Fruit fly (Drosophila melanogaster) whole organism, embryonic: Measurements from ENCODE around the gene Torsin.

Experiments
- Atf6 ChIP-seq: fragments of 200-800 bp; sonication (Bioruptor generic); IDR thresholded peaks from 2 replicates; pipeline ENCODE4 v1.3.6; 2022; ENCODE audit warnings: missing biosample characterization, missing genetic modification characterization
- Blimp-1 ChIP-seq: fragments of 200-800 bp; sonication (Bioruptor generic); optimal IDR thresholded peaks from 3 replicates; lab custom pipeline; 2018; ENCODE audit warnings: missing biosample characterization, missing genetic modification characterization, mild to moderate bottlenecking, moderate library complexity, missing genetic modification reagents
- CG10147 ChIP-seq: fragments of 200-800 bp; sonication (Bioruptor generic); optimal IDR thresholded peaks from 2 replicates; lab custom pipeline; 2019; ENCODE audit warnings: missing biosample characterization, mild to moderate bottlenecking, missing genetic modification characterization, moderate library complexity
- CG1024 ChIP-seq: fragments of 200-800 bp; sonication (Bioruptor generic); IDR thresholded peaks from 2 replicates; pipeline ENCODE4 v1.3.6; 2022; ENCODE audit warnings: missing biosample characterization, missing genetic modification characterization
- CG10321 ChIP-seq: fragments of 200-800 bp; sonication (Bioruptor generic); IDR thresholded peaks from 2 replicates; pipeline ENCODE4 v1.3.6; 2022; ENCODE audit warnings: missing biosample characterization, missing genetic modification characterization
- CG10366 ChIP-seq: fragments of 200-800 bp; sonication (Bioruptor generic); IDR thresholded peaks from 2 replicates; pipeline ENCODE4 v1.3.6; 2022; ENCODE audit warnings: missing biosample characterization, missing genetic modification characterization
- CG10959 ChIP-seq: fragments of 200-800 bp; sonication (Bioruptor generic); IDR thresholded peaks from 2 replicates; pipeline ENCODE4 v1.3.6; 2022; ENCODE audit warnings: missing biosample characterization, missing genetic modification characterization
- CG11504 ChIP-seq: fragments of 200-800 bp; sonication (Bioruptor generic); optimal IDR thresholded peaks from 3 replicates; lab custom pipeline; 2019; ENCODE audit warnings: missing biosample characterization, mild to moderate bottlenecking, missing genetic modification characterization, moderate library complexity
- CG12391 ChIP-seq: fragments of 200-800 bp; sonication (Bioruptor generic); optimal IDR thresholded peaks from 3 replicates; lab custom pipeline; 2018; ENCODE audit warnings: missing biosample characterization, mild to moderate bottlenecking, missing genetic modification characterization, moderate library complexity
- CG14014 ChIP-seq: fragments of 200-800 bp; sonication (Bioruptor generic); IDR thresholded peaks from 2 replicates; pipeline ENCODE4 v1.3.6; 2022; ENCODE audit warnings: missing biosample characterization, missing genetic modification characterization
- CG14860 ChIP-seq: fragments of 200-800 bp; sonication (Bioruptor generic); IDR thresholded peaks from 3 replicates; pipeline ENCODE4 v1.3.6; 2022; ENCODE audit warnings: missing biosample characterization, missing genetic modification characterization; ENCODE audit not compliant: partially characterized antibody
- CG1529 ChIP-seq: fragments of 200-800 bp; sonication (Bioruptor generic); optimal IDR thresholded peaks from 3 replicates; lab custom pipeline; 2018; ENCODE audit warnings: missing biosample characterization, missing genetic modification characterization
- CG31388 ChIP-seq: fragments of 200-800 bp; sonication (Bioruptor generic); optimal IDR thresholded peaks from 2 replicates; lab custom pipeline; 2016; ENCODE audit warnings: missing biosample characterization, missing genetic modification characterization
- CG3995 ChIP-seq: fragments of 200-800 bp; sonication (Bioruptor generic); optimal IDR thresholded peaks from 3 replicates; lab custom pipeline; 2016; ENCODE audit warnings: missing biosample characterization, missing genetic modification characterization
- CG4282 ChIP-seq: fragments of 200-800 bp; sonication (Bioruptor generic); optimal IDR thresholded peaks from 2 replicates; lab custom pipeline; 2016; ENCODE audit warnings: missing biosample characterization, missing genetic modification characterization
- CG4424 ChIP-seq: fragments of 200-800 bp; sonication (Bioruptor generic); optimal IDR thresholded peaks from 3 replicates; lab custom pipeline; 2016; ENCODE audit warnings: missing biosample characterization, missing genetic modification characterization
- CG6791 ChIP-seq: fragments of 200-800 bp; sonication (Bioruptor generic); IDR thresholded peaks from 3 replicates; pipeline ENCODE4 v1.3.6; 2022; ENCODE audit warnings: missing biosample characterization, missing genetic modification characterization; ENCODE audit not compliant: partially characterized antibody
- CG7372 ChIP-seq: fragments of 200-800 bp; sonication (Bioruptor generic); IDR thresholded peaks from 2 replicates; pipeline ENCODE4 v1.3.6; 2022; ENCODE audit warnings: missing biosample characterization, missing genetic modification characterization
- CG7839 ChIP-seq: fragments of 200-800 bp; sonication (Bioruptor generic); optimal IDR thresholded peaks from 3 replicates; lab custom pipeline; 2018; ENCODE audit warnings: missing biosample characterization, mild to moderate bottlenecking, missing genetic modification characterization, moderate library complexity
- CG8478 ChIP-seq: fragments of >200 bp; optimal IDR thresholded peaks from 2 replicates; lab custom pipeline; 2018
- CG8944 ChIP-seq: fragments of 200-800 bp; sonication (Bioruptor generic); optimal IDR thresholded peaks from 3 replicates; lab custom pipeline; 2016; ENCODE audit warnings: missing biosample characterization, missing genetic modification characterization
- CG9215 ChIP-seq: fragments of 200-800 bp; sonication (Bioruptor generic); IDR thresholded peaks from 2 replicates; pipeline ENCODE4 v1.3.6; 2022; ENCODE audit warnings: missing biosample characterization, missing genetic modification characterization
- D19A ChIP-seq: fragments of 200-800 bp; optimal IDR thresholded peaks from 3 replicates; lab custom pipeline; 2019; ENCODE audit warnings: missing biosample characterization, mild to moderate bottlenecking, missing genetic modification characterization, moderate library complexity
- Dip3 ChIP-seq: fragments of 200-800 bp; sonication (Bioruptor generic); optimal IDR thresholded peaks from 3 replicates; lab custom pipeline; 2016; ENCODE audit warnings: missing biosample characterization, missing genetic modification characterization
- Gsc ChIP-seq: fragments of 200-800 bp; sonication (Bioruptor generic); IDR thresholded peaks from 2 replicates; pipeline ENCODE4 v1.3.6; 2022; ENCODE audit warnings: missing biosample characterization, missing genetic modification characterization
- Hr3 ChIP-seq: fragments of 200-800 bp; sonication (Bioruptor generic); optimal IDR thresholded peaks from 3 replicates; lab custom pipeline; 2016; ENCODE audit warnings: missing biosample characterization, missing genetic modification characterization
- Kr ChIP-seq: fragments of 200-800 bp; sonication (Bioruptor generic); optimal IDR thresholded peaks from 2 replicates; lab custom pipeline; 2017; ENCODE audit warnings: missing biosample characterization, mild to moderate bottlenecking, missing genetic modification characterization
- MBD-R2 ChIP-seq: fragments of 200-800 bp; sonication (Bioruptor generic); IDR thresholded peaks from 2 replicates; pipeline ENCODE4 v1.3.6; 2022; ENCODE audit warnings: missing biosample characterization, missing genetic modification characterization
- Mad ChIP-seq: fragments of 200-800 bp; sonication (Bioruptor generic); optimal IDR thresholded peaks from 2 replicates; lab custom pipeline; 2016; ENCODE audit warnings: missing biosample characterization, missing genetic modification characterization
- Opbp ChIP-seq: fragments of 200-800 bp; sonication (Bioruptor generic); IDR thresholded peaks from 3 replicates; pipeline ENCODE4 v1.3.6; 2022; ENCODE audit warnings: missing biosample characterization, missing genetic modification characterization; ENCODE audit not compliant: partially characterized antibody
- Usf ChIP-seq: fragments of 200-800 bp; sonication (Bioruptor generic); optimal IDR thresholded peaks from 2 replicates; lab custom pipeline; 2017; ENCODE audit warnings: missing genotype, missing biosample characterization, missing genetic modification characterization
- ash1 ChIP-seq: fragments of 200-800 bp; sonication (Bioruptor generic); optimal IDR thresholded peaks from 2 replicates; lab custom pipeline; 2018; ENCODE audit warnings: missing biosample characterization, mild to moderate bottlenecking, missing genetic modification characterization
- bsh ChIP-seq, 2 experiments: fragments of 200-800 bp; sonication (Bioruptor generic); optimal IDR thresholded peaks; 2 replicates each; lab custom pipeline; 2017 to 2018; ENCODE audit warnings: mild to moderate bottlenecking in 2 of 2, missing biosample characterization in 2 of 2, missing genetic modification characterization in 2 of 2, moderate library complexity in 1 of 2
- disco-r ChIP-seq: fragments of 200-800 bp; sonication (Bioruptor generic); optimal IDR thresholded peaks from 2 replicates; lab custom pipeline; 2016; ENCODE audit warnings: missing biosample characterization, missing genetic modification characterization
- dmrt11E ChIP-seq: fragments of 200-800 bp; sonication (Bioruptor generic); optimal IDR thresholded peaks from 3 replicates; lab custom pipeline; 2018; ENCODE audit warnings: missing biosample characterization, mild to moderate bottlenecking, missing genetic modification characterization, moderate library complexity
- dysf ChIP-seq: fragments of 200-800 bp; sonication (Bioruptor generic); IDR thresholded peaks from 3 replicates; pipeline ENCODE4 v1.3.6; 2022; ENCODE audit warnings: missing biosample characterization, missing genetic modification characterization
- fru ChIP-seq: fragments of >200 bp; optimal IDR thresholded peaks from 2 replicates; lab custom pipeline; 2017
- her ChIP-seq: fragments of 200-800 bp; sonication (Bioruptor generic); optimal IDR thresholded peaks from 2 replicates; lab custom pipeline; 2016; ENCODE audit warnings: missing biosample characterization, missing genetic modification characterization
- kay ChIP-seq: fragments of 200-800 bp; sonication (Bioruptor generic); optimal IDR thresholded peaks from 2 replicates; lab custom pipeline; 2016; ENCODE audit warnings: missing biosample characterization, missing genetic modification characterization
- lmd ChIP-seq: fragments of 200-800 bp; sonication (Bioruptor generic); IDR thresholded peaks from 2 replicates; pipeline ENCODE4 v1.3.6; 2022; ENCODE audit warnings: missing biosample characterization, missing genetic modification characterization
- lola ChIP-seq, 3 experiments: fragments of >200 bp in 2 of 3; fragments of 200-800 bp in 1 of 3; sonication (Bioruptor generic) in 1 of 3; optimal IDR thresholded peaks; 2 replicates each; lab custom pipeline; 2017 to 2019; ENCODE audit warnings: missing biosample characterization in 3 of 3, missing genetic modification characterization in 3 of 3, mild to moderate bottlenecking in 1 of 3, moderate library complexity in 1 of 3
- nerfin-1 ChIP-seq: fragments of 200-800 bp; sonication (Bioruptor generic); optimal IDR thresholded peaks from 3 replicates; lab custom pipeline; 2019; ENCODE audit warnings: missing biosample characterization, mild to moderate bottlenecking, missing genetic modification characterization, moderate library complexity
- nmo ChIP-seq: fragments of 200-800 bp; sonication (Bioruptor generic); optimal IDR thresholded peaks from 2 replicates; lab custom pipeline; 2018; ENCODE audit warnings: missing biosample characterization, mild to moderate bottlenecking, missing genetic modification characterization, moderate library complexity
- org-1 ChIP-seq: fragments of 200-800 bp; sonication (Bioruptor generic); optimal IDR thresholded peaks from 2 replicates; lab custom pipeline; 2017; ENCODE audit warnings: missing biosample characterization, missing genetic modification characterization
- pb ChIP-seq: fragments of 200-800 bp; sonication (Bioruptor generic); optimal IDR thresholded peaks from 3 replicates; lab custom pipeline; 2016; ENCODE audit warnings: missing biosample characterization, missing genetic modification characterization
- pum ChIP-seq: fragments of 200-800 bp; sonication (Bioruptor generic); optimal IDR thresholded peaks from 2 replicates; lab custom pipeline; 2016; ENCODE audit warnings: missing biosample characterization, missing genetic modification characterization
- ranshi ChIP-seq: fragments of 200-800 bp; sonication (Bioruptor generic); IDR thresholded peaks from 2 replicates; pipeline ENCODE4 v1.3.6; 2022; ENCODE audit warnings: missing biosample characterization, missing genetic modification characterization
- vnd ChIP-seq: fragments of 200-800 bp; sonication (Bioruptor generic); IDR thresholded peaks from 3 replicates; pipeline ENCODE4 v1.3.6; 2022; ENCODE audit warnings: missing biosample characterization, missing genetic modification characterization; ENCODE audit not compliant: partially characterized antibody
- zfh1 ChIP-seq: fragments of 200-800 bp; sonication (Bioruptor generic); IDR thresholded peaks from 3 replicates; pipeline ENCODE4 v1.3.6; 2022; ENCODE audit warnings: missing biosample characterization, missing genetic modification characterization

The Torsin gene

DNA sequence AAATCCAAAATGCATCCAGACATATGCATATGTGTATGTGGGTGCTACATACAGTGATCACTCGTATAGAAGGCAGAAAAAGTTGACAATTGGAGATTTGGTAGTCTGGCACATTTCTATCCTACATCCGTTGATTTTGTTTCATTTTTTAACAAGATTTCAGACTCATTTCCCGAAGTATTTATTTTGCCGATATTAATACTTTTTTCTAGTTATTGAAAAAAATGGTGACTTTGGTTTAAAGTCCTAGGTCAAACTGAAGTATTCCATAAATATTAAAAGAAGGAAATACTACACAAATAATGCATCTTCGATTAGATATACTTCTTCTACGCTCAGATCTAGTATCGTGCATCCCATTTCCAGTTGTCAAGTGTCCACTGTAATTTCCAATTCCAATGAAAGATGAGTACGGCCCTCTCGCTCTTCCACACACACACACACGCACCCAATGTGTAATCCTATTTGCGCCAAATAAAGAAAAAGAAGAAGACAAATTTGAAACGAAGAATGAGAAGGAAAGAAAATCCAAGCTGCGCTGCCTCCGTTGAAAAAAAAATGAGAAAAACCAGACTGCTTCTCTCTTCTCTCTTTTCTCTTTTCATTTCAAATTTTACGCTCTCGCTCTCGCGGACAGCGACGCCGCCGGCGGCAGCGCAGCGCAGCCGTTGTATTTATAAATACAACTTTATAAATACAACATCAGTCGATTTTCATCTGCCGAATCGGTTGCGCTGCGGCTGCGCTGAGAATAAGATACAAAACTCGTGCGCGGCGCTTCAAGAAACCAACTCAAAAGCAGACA is 32.8 kb downstream of the Torsin start, which contains the start of gene peb (continued):
- TF ChIP-seq dysf (peak; percentile 41; the same call in 2 of the 3 replicates), her (GFP tag; lab: Kevin White, UChicago) (no peak), Atf6 (GFP tag; lab: Robert Waterston, UW) (peak; percentile 15; the same call in 1 of the 2 replicates), disco-r (GFP tag; lab: Kevin White, UChicago) (no peak), CG4424 (peak; percentile 67), Dip3 (GFP tag; lab: Kevin White, UChicago) (no peak), CG7839 (tag; lab: Kevin White, UChicago) (peak; percentile 68), Usf (GFP tag; lab: Kevin White, UChicago) (peak; percentile 32), Blimp-1 (peak; percentile 31), CG10321 (GFP tag; lab: Robert Waterston, UW) (no peak; the same call in 1 of the 2 replicates), CG8944 (GFP tag; lab: Kevin White, UChicago) (peak; percentile 24), Kr (GFP tag; lab: Kevin White, UChicago) (peak; percentile 35), CG14860 (no peak), CG4282 (GFP tag; lab: Kevin White, UChicago) (no peak), CG10366 (GFP tag; lab: Robert Waterston, UW) (0 out of 2 replicates have a peak, but pooled peaks have one; percentile 15), CG1529 (peak; percentile 23), kay (GFP tag; lab: Kevin White, UChicago) (peak; percentile 50), CG7372 (GFP tag; lab: Robert Waterston, UW) (0 out of 2 replicates have a peak, but pooled peaks have one; percentile 11), dmrt11E (tag; lab: Kevin White, UChicago) (peak; percentile 81), ash1 (GFP tag; lab: Kevin White, UChicago) (no peak), CG1024 (no peak), lmd (peak; percentile 75), zfh1 (GFP tag; lab: Robert Waterston, UW) (peak; percentile 67), nmo (GFP tag; lab: Kevin White, UChicago) (peak; percentile 89), org-1 (GFP tag; lab: Kevin White, UChicago) (peak; percentile 37), Mad (GFP tag; lab: Kevin White, UChicago) (peak; percentile 25), D19A (tag; lab: Kevin White, UChicago) (peak; percentile 18), CG11504 (tag; lab: Kevin White, UChicago) (peak; percentile 69), pb (GFP tag; lab: Kevin White, UChicago) (peak; percentile 33), CG8478 (lab: Kevin White, UChicago) (no peak), lola (GFP tag; optimal IDR thresholded peaks at IDR 0.05; lab: Kevin White, UChicago) (peak in 1 of 3 experiments; percentile 83), pum (GFP tag; lab: Kevin White, UChicago) (peak; percentile 81), CG31388 (GFP tag; lab: Kevin White, UChicago) (peak; percentile 21), CG14014 (GFP tag; lab: Robert Waterston, UW) (peak; percentile 39; the same call in 1 of the 2 replicates), fru (lab: Kevin White, UChicago) (no peak), ranshi (GFP tag; lab: Robert Waterston, UW) (peak; percentile 40; the same call in 1 of the 2 replicates), CG10147 (GFP tag; lab: Kevin White, UChicago) (no peak), CG3995 (no peak), Hr3 (GFP tag; lab: Kevin White, UChicago) (peak; percentile 38), CG9215 (GFP tag; lab: Robert Waterston, UW) (0 out of 2 replicates have a peak, but pooled peaks have one; percentile 11), MBD-R2 (GFP tag; lab: Robert Waterston, UW) (no peak), vnd (GFP tag; lab: Robert Waterston, UW) (no peak), CG6791 (GFP tag; lab: Robert Waterston, UW) (no peak), CG12391 (peak; percentile 41), bsh (GFP tag; optimal IDR thresholded peaks at IDR 0.05; lab: Kevin White, UChicago) (peak; percentile 29 to 50), Gsc (GFP tag; lab: Robert Waterston, UW) (no peak), nerfin-1 (tag; lab: Kevin White, UChicago) (peak; percentile 13), CG10959 (GFP tag; lab: Robert Waterston, UW) (peak; percentile 54), Opbp (0 out of 3 replicates have a peak, but pooled peaks have one; percentile 29)
